Fruit fly (Drosophila melanogaster) Kc167 (cell line): ENCODE measurements around the gene dpp.

Experiments
- Myc ChIP-seq: fragments of >200 bp; optimal IDR thresholded peaks from 2 replicates; lab custom pipeline; 2017; ENCODE audit warnings: missing external identifiers
- Sin3A ChIP-seq: fragments of >200 bp; optimal IDR thresholded peaks from 2 replicates; lab custom pipeline; 2018; ENCODE audit warnings: missing external identifiers
- h ChIP-seq: fragments of >200 bp; optimal IDR thresholded peaks from 3 replicates; lab custom pipeline; 2018; ENCODE audit warnings: missing external identifiers
- insv ChIP-seq: fragments of >200 bp; optimal IDR thresholded peaks from 3 replicates; lab custom pipeline; 2018; ENCODE audit warnings: missing external identifiers
- psq ChIP-seq: fragments of >200 bp; optimal IDR thresholded peaks from 2 replicates; lab custom pipeline; 2017; ENCODE audit warnings: missing external identifiers
- ttk ChIP-seq: sonication (Bioruptor generic); optimal IDR thresholded peaks from 2 replicates; lab custom pipeline; 2017; ENCODE audit warnings: missing external identifiers

Gene dpp

dm6 chr2L:2461322-2461999, 33.3 kb downstream of the dpp start:
- no peak for TF ChIP-seq insv
- no peak for TF ChIP-seq h (lab: Kevin White, UChicago)
- no peak for TF ChIP-seq ttk
- TF ChIP-seq Sin3A (lab: Kevin White, UChicago), result no peak
- TF ChIP-seq psq (lab: Kevin White, UChicago), result no peak
- TF ChIP-seq Myc (lab: Kevin White, UChicago), result no peak

DNA sequence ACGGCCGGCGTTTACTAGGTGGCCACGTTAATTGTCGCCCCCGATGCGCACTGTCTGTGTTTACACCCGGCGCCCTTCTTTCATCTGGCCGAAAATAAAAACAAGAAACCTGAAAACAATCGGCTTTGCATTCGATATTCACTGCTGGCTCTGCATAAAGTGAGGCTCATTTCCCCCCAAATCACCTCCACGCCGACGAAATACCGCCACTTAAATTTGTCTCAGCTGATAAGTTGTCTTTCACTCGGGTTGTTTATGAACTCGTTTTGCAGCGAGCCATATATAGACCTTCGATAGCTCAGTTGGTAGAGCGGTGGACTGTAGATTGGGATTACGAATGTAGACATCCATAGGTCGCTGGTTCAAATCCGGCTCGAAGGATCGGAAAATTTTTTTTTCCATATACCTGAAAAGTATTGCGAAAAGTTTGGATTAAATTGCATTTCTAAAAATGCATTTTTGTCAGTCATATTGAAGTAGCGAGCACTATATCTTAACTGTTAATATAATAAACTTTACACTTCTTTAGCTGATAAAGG, 34.2 kb downstream of the dpp start:
- TF ChIP-seq Myc (lab: Kevin White, UChicago), result no peak
- no peak for TF ChIP-seq insv
- no peak for TF ChIP-seq Sin3A (lab: Kevin White, UChicago)
- TF ChIP-seq ttk, result no peak
- no peak for TF ChIP-seq psq (lab: Kevin White, UChicago)
- TF ChIP-seq h (lab: Kevin White, UChicago), result no peak

dm6 chr2L:2466360-2466759, 38.2 kb downstream of the dpp start:
- TF ChIP-seq h (lab: Kevin White, UChicago) (no peak), insv (no peak), Sin3A (lab: Kevin White, UChicago) (no peak), ttk (no peak), Myc (lab: Kevin White, UChicago) (no peak), psq (lab: Kevin White, UChicago) (no peak)

dm6 chr2L:2467722-2468372, 39.7 kb downstream of the dpp start:
- TF ChIP-seq h (lab: Kevin White, UChicago) (no peak), Sin3A (lab: Kevin White, UChicago) (no peak), ttk (no peak), Myc (lab: Kevin White, UChicago) (no peak), insv (no peak), psq (lab: Kevin White, UChicago) (no peak)

- TF ChIP-seq Sin3A (lab: Kevin White, UChicago) (no peak), h (lab: Kevin White, UChicago) (no peak), psq (lab: Kevin White, UChicago) (no peak), Myc (lab: Kevin White, UChicago) (no peak), ttk (no peak), insv (no peak)
These were observed 42.4 kb downstream of the dpp start for dm6 chr2L:2470585-2470984.

dm6 chr2L:2472740-2473139, 44.6 kb downstream of the dpp start:
- TF ChIP-seq h (lab: Kevin White, UChicago) (no peak), insv (no peak), ttk (no peak), Sin3A (lab: Kevin White, UChicago) (no peak), Myc (lab: Kevin White, UChicago) (no peak), psq (lab: Kevin White, UChicago) (no peak)

- no peak for TF ChIP-seq Myc (lab: Kevin White, UChicago)
- no peak for TF ChIP-seq h (lab: Kevin White, UChicago)
- TF ChIP-seq Sin3A (lab: Kevin White, UChicago), result no peak
- no peak for TF ChIP-seq insv
- no peak for TF ChIP-seq ttk
- no peak for TF ChIP-seq psq (lab: Kevin White, UChicago)
These were observed 45.7 kb downstream of the dpp start for dm6 chr2L:2473842-2474386.

dm6 chr2L:2478326-2478725, 50.2 kb downstream of the dpp start:
- no peak for TF ChIP-seq ttk
- no peak for TF ChIP-seq Myc (lab: Kevin White, UChicago)
- TF ChIP-seq psq (lab: Kevin White, UChicago), result no peak
- no peak for TF ChIP-seq Sin3A (lab: Kevin White, UChicago)
- TF ChIP-seq h (lab: Kevin White, UChicago), result no peak
- TF ChIP-seq insv, result no peak

dm6 chr2L:2481156-2481712, 53.1 kb downstream of the dpp start:
- no peak for TF ChIP-seq insv
- no peak for TF ChIP-seq Myc (lab: Kevin White, UChicago)
- no peak for TF ChIP-seq ttk
- TF ChIP-seq psq (lab: Kevin White, UChicago), result no peak
- no peak for TF ChIP-seq h (lab: Kevin White, UChicago)
- no peak for TF ChIP-seq Sin3A (lab: Kevin White, UChicago)

dm6 chr2L:2483720-2484507, 55.7 kb downstream of the dpp start:
- TF ChIP-seq Myc (lab: Kevin White, UChicago) (no peak), h (lab: Kevin White, UChicago) (no peak), Sin3A (lab: Kevin White, UChicago) (no peak), ttk (no peak), insv (no peak), psq (lab: Kevin White, UChicago) (no peak)

dm6 chr2L:2485272-2485671, 57.1 kb downstream of the dpp start:
- TF ChIP-seq Myc (lab: Kevin White, UChicago), result no peak
- no peak for TF ChIP-seq Sin3A (lab: Kevin White, UChicago)
- TF ChIP-seq h (lab: Kevin White, UChicago), result no peak
- TF ChIP-seq ttk, result no peak
- TF ChIP-seq insv, result no peak
- no peak for TF ChIP-seq psq (lab: Kevin White, UChicago)
